Fruit fly (Drosophila melanogaster) whole organism: Measurements from ENCODE around the gene sun.
A peak's percentile ranks its signal among the peaks of the same experiment; 100 is the strongest.

Source experiments
- CG8478 ChIP-seq: fragments of >200 bp; optimal IDR thresholded peaks from 2 replicates; lab custom pipeline; 2018; ENCODE audit warnings: inconsistent platforms
- EcR ChIP-seq, 2 experiments: fragments of >200 bp; optimal IDR thresholded peaks; 2 replicates each; lab custom pipeline; 2017; ENCODE audit warnings: missing biosample characterization in 2 of 2, missing genetic modification characterization in 2 of 2, missing genetic modification reagents in 2 of 2
- pan ChIP-seq: fragments of >200 bp; optimal IDR thresholded peaks from 2 replicates; lab custom pipeline; 2017
- psq ChIP-seq: fragments of >200 bp; optimal IDR thresholded peaks from 2 replicates; lab custom pipeline; 2017
- usp ChIP-seq: fragments of >200 bp; optimal IDR thresholded peaks from 2 replicates; lab custom pipeline; 2017; ENCODE audit warnings: missing biosample characterization, missing genetic modification characterization, mixed read lengths

- TF ChIP-seq CG8478 (lab: Kevin White, UChicago) (peak; percentile 99), pan (lab: Kevin White, UChicago) (no peak), usp (GFP tag; lab: Kevin White, UChicago) (no peak), psq (lab: Kevin White, UChicago) (no peak), EcR (GFP tag; optimal IDR thresholded peaks at IDR 0.05; lab: Kevin White, UChicago) (no peak)
Measured at dm6 chrX:15860479-15860878, 11.4 kb upstream of the sun start.
